Worm (Caenorhabditis elegans) whole organism, midembryonic: Measurements from ENCODE around the gene Y46G5A.47.

ENCODE experiments used
- T22C8.4 ChIP-seq: fragments of 200-800 bp; sonication (Bioruptor generic); IDR thresholded peaks from 2 replicates; pipeline ENCODE4 v1.3.6; 2022; ENCODE audit warnings: missing genetic modification characterization, missing compliant biosample characterization
- flt-1 ChIP-seq: fragments of 200-800 bp; sonication (Bioruptor generic); IDR thresholded peaks from 2 replicates; pipeline ENCODE4 v1.3.6; 2022; ENCODE audit warnings: missing genetic modification characterization, missing compliant biosample characterization
- klf-2 ChIP-seq: fragments of 200-800 bp; sonication (Bioruptor generic); conservative IDR thresholded peaks from 2 replicates; pipeline ENCODE4 v1.3.6; 2022; ENCODE audit warnings: missing genetic modification reagents, missing genetic modification characterization, missing compliant biosample characterization
- ref-1 ChIP-seq: fragments of 200-800 bp; sonication (Bioruptor generic); conservative IDR thresholded peaks from 2 replicates; pipeline ENCODE4 v1.3.6; 2022; ENCODE audit warnings: missing genetic modification reagents, missing genetic modification characterization, missing compliant biosample characterization
- tab-1 ChIP-seq: fragments of 200-800 bp; sonication (Bioruptor generic); IDR thresholded peaks from 2 replicates; pipeline ENCODE4 v1.3.6; 2022; ENCODE audit warnings: missing genetic modification characterization, missing compliant biosample characterization

- TF ChIP-seq flt-1 (GFP tag; lab: Robert Waterston, UW), result no peak
- TF ChIP-seq T22C8.4 (GFP tag; lab: Robert Waterston, UW), result no peak
- TF ChIP-seq klf-2 (GFP tag; lab: Robert Waterston, UW), result no peak
- TF ChIP-seq ref-1 (GFP tag; lab: Robert Waterston, UW), result no peak
- no peak for TF ChIP-seq tab-1 (GFP tag; lab: Robert Waterston, UW)
Observed at ce11 chrII:12816412-12817146, 11.5 kb upstream of the Y46G5A.47 start, which contains the start of gene acl-7.
